Worm (Caenorhabditis elegans) whole organism, young adult: Measurements from ENCODE around the gene ZK262.2.

Source experiments
- F37B4.10 ChIP-seq: fragments of 200-800 bp; sonication (Bioruptor generic); IDR thresholded peaks from 2 replicates; pipeline ENCODE4 v1.3.6; 2022; ENCODE audit warnings: missing genetic modification characterization, missing compliant biosample characterization
- ama-1 ChIP-seq, 3 experiments: fragments of 150-350 bp in 1 of 3; sonication (generic microtip) in 2 of 3; optimal IDR thresholded peaks; 2 replicates each; lab custom pipeline; 2014 to 2018; ENCODE audit warnings: missing biosample characterization in 2 of 3, missing genetic modification characterization in 2 of 3, missing genetic modification reagents in 2 of 3
- cebp-1 ChIP-seq, 2 experiments: fragments of 200-800 bp in 1 of 2; sonication (Bioruptor generic) in 1 of 2; sonication (generic microtip) in 1 of 2; IDR thresholded peaks in 1 of 2; optimal IDR thresholded peaks in 1 of 2; 2 replicates each; pipeline versions ENCODE4 v1.3.6 to Lab custom; 2017 to 2022; ENCODE audit warnings: missing compliant biosample characterization in 2 of 2, missing genetic modification characterization in 2 of 2, mild to moderate bottlenecking in 1 of 2, missing genetic modification reagents in 1 of 2, moderate library complexity in 1 of 2
- cebp-2 ChIP-seq: fragments of 200-800 bp; sonication (Bioruptor generic); IDR thresholded peaks from 2 replicates; pipeline ENCODE4 v1.3.6; 2022; ENCODE audit warnings: missing genetic modification characterization, missing compliant biosample characterization
- ets-4 ChIP-seq: fragments of 200-800 bp; sonication (Bioruptor generic); optimal IDR thresholded peaks from 2 replicates; lab custom pipeline; 2018; ENCODE audit warnings: mild to moderate bottlenecking, missing genetic modification characterization, missing compliant biosample characterization
- lin-35 ChIP-seq, 3 experiments: fragments of 150-350 bp in 2 of 3; sonication (generic microtip) in 1 of 3; optimal IDR thresholded peaks; 2 replicates each; lab custom pipeline; 2014 to 2018; ENCODE audit warnings: missing biosample characterization in 3 of 3, missing genetic modification characterization in 3 of 3, missing genetic modification reagents in 3 of 3
- madf-10 ChIP-seq: sonication (generic microtip); optimal IDR thresholded peaks from 2 replicates; lab custom pipeline; 2016; ENCODE audit warnings: mild to moderate bottlenecking, missing genetic modification characterization, missing compliant biosample characterization
- nfya-2 ChIP-seq: fragments of 200-800 bp; sonication (Bioruptor generic); IDR thresholded peaks from 2 replicates; pipeline ENCODE4 v1.3.6; 2022; ENCODE audit warnings: missing genetic modification reagents, missing genetic modification characterization, missing compliant biosample characterization
- pha-4 ChIP-seq: fragments of 150-350 bp; sonication (generic microtip); optimal IDR thresholded peaks from 2 replicates; lab custom pipeline; 2014; ENCODE audit warnings: missing biosample characterization, missing genetic modification reagents, missing genetic modification characterization
- snpc-4 ChIP-seq, 5 experiments: fragments of 150-350 bp in 1 of 5; sonication (generic microtip) in 4 of 5; optimal IDR thresholded peaks; 2 replicates each; lab custom pipeline; 2014 to 2018; ENCODE audit warnings: missing genetic modification characterization in 5 of 5, missing biosample characterization in 3 of 5, antibody characterized with exemption in 2 of 5, mild to moderate bottlenecking in 2 of 5, missing compliant biosample characterization in 2 of 5, missing genotype in 2 of 5, moderate library complexity in 2 of 5, missing genetic modification reagents in 1 of 5
- tlf-1 ChIP-seq: fragments of 200-800 bp; sonication (Bioruptor generic); optimal IDR thresholded peaks from 2 replicates; lab custom pipeline; 2018; ENCODE audit warnings: mild to moderate bottlenecking, missing genetic modification characterization, missing compliant biosample characterization
- unc-62 ChIP-seq: fragments of 150-350 bp; optimal IDR thresholded peaks from 2 replicates; lab custom pipeline; 2014; ENCODE audit warnings: missing biosample characterization, missing genetic modification reagents, missing genetic modification characterization
- ztf-6 ChIP-seq: fragments of 200-800 bp; sonication (Bioruptor generic); IDR thresholded peaks from 2 replicates; pipeline ENCODE4 v1.3.6; 2022; ENCODE audit warnings: missing genetic modification reagents, missing genetic modification characterization, missing compliant biosample characterization

- TF ChIP-seq cebp-1 (GFP tag; IDR thresholded peaks at IDR 0.05; lab: Robert Waterston, UW) (no peak), cebp-1 (tag; optimal IDR thresholded peaks at IDR 0.05; lab: Kevin White, UChicago) (no peak), ztf-6 (GFP tag; lab: Robert Waterston, UW) (no peak), lin-35 (GFP tag; optimal IDR thresholded peaks at IDR 0.05; lab: Kevin White, UChicago) (no peak), unc-62 (GFP tag; lab: Kevin White, UChicago) (no peak), snpc-4 (GFP tag; optimal IDR thresholded peaks at IDR 0.05; lab: Kevin White, UChicago) (no peak), snpc-4 (tag; optimal IDR thresholded peaks at IDR 0.05; lab: Kevin White, UChicago) (no peak), F37B4.10 (GFP tag; lab: Robert Waterston, UW) (no peak), ets-4 (GFP tag; lab: Kevin White, UChicago) (no peak), cebp-2 (GFP tag; lab: Robert Waterston, UW) (no peak), ama-1 (optimal IDR thresholded peaks at IDR 0.05; lab: Kevin White, UChicago) (no peak), ama-1 (GFP tag; optimal IDR thresholded peaks at IDR 0.05; lab: Kevin White, UChicago) (no peak), pha-4 (no peak), tlf-1 (GFP tag; lab: Kevin White, UChicago) (no peak), nfya-2 (GFP tag; lab: Robert Waterston, UW) (no peak), madf-10 (tag; lab: Kevin White, UChicago) (no peak)
These were observed 48.2 kb downstream of the ZK262.2 start, which contains the start of gene C08E8.9 for ce11 chrV:18364558-18364957.
